Worm (Caenorhabditis elegans): ENCODE data around the gene Y71H2B.2.

ce11 chrIII:2576360-2577259 is 46.4 kb upstream of the Y71H2B.2 start:
- TF ChIP-seq mab-5 (tag; optimal IDR thresholded peaks at IDR 0.05) (no peak), elt-1 (tag; optimal IDR thresholded peaks at IDR 0.05; ENCODE audit: borderline replicate concordance, insufficient read depth) (no peak), mep-1 (tag; optimal IDR thresholded peaks at IDR 0.05) (peak; percentile 43), M03D4.4 (tag; optimal IDR thresholded peaks at IDR 0.05) (peak; percentile 19)
